Worm (Caenorhabditis elegans) whole organism, L3 larva: ENCODE results near the gene nhr-116.

Experiments used
- aly-2 ChIP-seq: fragments of 150-350 bp; optimal IDR thresholded peaks from 2 replicates; lab custom pipeline; 2014; ENCODE audit warnings: missing biosample characterization, missing genetic modification characterization
- ama-1 ChIP-seq: fragments of 150-350 bp; optimal IDR thresholded peaks from 2 replicates; lab custom pipeline; 2018
- fos-1 ChIP-seq: fragments of 150-350 bp; optimal IDR thresholded peaks from 2 replicates; lab custom pipeline; 2014; ENCODE audit warnings: missing biosample characterization, missing genetic modification characterization
- mdl-1 ChIP-seq: fragments of 150-350 bp; optimal IDR thresholded peaks from 2 replicates; lab custom pipeline; 2014; ENCODE audit warnings: missing biosample characterization, missing genetic modification characterization
- nhr-23 ChIP-seq: fragments of 150-350 bp; optimal IDR thresholded peaks from 2 replicates; lab custom pipeline; 2014; ENCODE audit warnings: missing biosample characterization, missing genetic modification reagents, missing genetic modification characterization
- pha-4 ChIP-seq: fragments of 150-350 bp; optimal IDR thresholded peaks from 2 replicates; lab custom pipeline; 2014; ENCODE audit warnings: missing biosample characterization, missing genetic modification reagents, missing genetic modification characterization
- zag-1 ChIP-seq: fragments of 150-350 bp; optimal IDR thresholded peaks from 2 replicates; lab custom pipeline; 2014; ENCODE audit warnings: missing biosample characterization, missing genetic modification characterization

DNA sequence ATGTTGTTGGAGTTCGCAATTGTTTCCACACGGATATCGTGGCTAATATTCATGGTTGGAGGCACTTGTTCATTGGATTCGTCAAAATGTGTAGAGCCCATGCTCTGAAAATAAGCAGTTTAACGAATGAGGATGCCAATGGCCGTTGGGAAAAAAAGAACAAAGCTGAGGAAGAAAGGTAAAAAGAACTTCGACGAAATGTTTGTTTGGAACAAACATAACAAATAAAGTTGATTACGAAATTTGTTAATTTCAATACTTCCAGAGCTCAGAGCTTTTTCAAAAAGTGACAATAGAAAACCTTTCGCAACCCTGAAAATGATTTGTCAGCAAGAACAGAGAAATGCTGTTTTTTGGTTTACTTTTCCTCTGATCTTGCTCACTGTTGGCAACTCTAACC, 32.0 kb upstream of the nhr-116 start, which contains the start of gene F09C6.3:
- TF ChIP-seq fos-1 (tag; lab: Kevin White, UChicago) (no peak), ama-1 (lab: Kevin White, UChicago) (no peak), mdl-1 (no peak), nhr-23 (no peak), zag-1 (no peak), pha-4 (tag; lab: Kevin White, UChicago) (no peak), aly-2 (no peak)
